Worm (Caenorhabditis elegans) whole organism, L4 larva: ENCODE measurements around the gene C39B10.5.

Experiments
- F10B5.3 ChIP-seq: sonication (generic microtip); optimal IDR thresholded peaks from 2 replicates; lab custom pipeline; 2016; ENCODE audit warnings: mild to moderate bottlenecking, missing genetic modification characterization, missing compliant biosample characterization
- F26F4.8 ChIP-seq: fragments of 200-800 bp; sonication (Bioruptor generic); conservative IDR thresholded peaks from 2 replicates; pipeline ENCODE4 v1.3.6; 2022; ENCODE audit warnings: missing genetic modification characterization, missing compliant biosample characterization
- T20F7.1 ChIP-seq: fragments of 200-800 bp; sonication (Bioruptor generic); optimal IDR thresholded peaks from 2 replicates; lab custom pipeline; 2018; ENCODE audit warnings: mild to moderate bottlenecking, missing genetic modification characterization, missing compliant biosample characterization
- Y48G9A.11 ChIP-seq: fragments of 200-800 bp; sonication (Bioruptor generic); IDR thresholded peaks from 2 replicates; pipeline ENCODE4 v1.3.6; 2022; ENCODE audit warnings: missing genetic modification reagents, missing genetic modification characterization, missing compliant biosample characterization
- aha-1 ChIP-seq: fragments of 150-350 bp; peaks from one replicate; lab custom pipeline; 2014; ENCODE audit warnings: missing biosample characterization, missing genetic modification characterization
- aly-2 ChIP-seq: sonication (generic microtip); optimal IDR thresholded peaks from 2 replicates; lab custom pipeline; 2018; ENCODE audit warnings: missing biosample characterization, missing genetic modification characterization
- ceh-28 ChIP-seq: fragments of 150-350 bp; optimal IDR thresholded peaks from 2 replicates; lab custom pipeline; 2014; ENCODE audit warnings: missing biosample characterization, missing genetic modification reagents, missing genetic modification characterization
- ceh-32 ChIP-seq: sonication (generic microtip); optimal IDR thresholded peaks from 2 replicates; lab custom pipeline; 2016; ENCODE audit warnings: mild to moderate bottlenecking, missing genetic modification characterization, missing compliant biosample characterization; ENCODE audit not compliant: poor library complexity
- ceh-62 ChIP-seq: sonication (generic microtip); optimal IDR thresholded peaks from 2 replicates; lab custom pipeline; 2017; ENCODE audit warnings: missing biosample characterization, missing genetic modification characterization
- ceh-82 ChIP-seq: sonication (generic microtip); optimal IDR thresholded peaks from 2 replicates; lab custom pipeline; 2017; ENCODE audit warnings: missing biosample characterization, missing genetic modification characterization
- cey-2 ChIP-seq: sonication (generic microtip); optimal IDR thresholded peaks from 3 replicates; lab custom pipeline; 2017; ENCODE audit warnings: missing genetic modification characterization, mild to moderate bottlenecking, missing compliant biosample characterization, antibody characterized with exemption, borderline replicate concordance; ENCODE audit not compliant: insufficient read depth
- ctbp-1 ChIP-seq: fragments of 200-800 bp; sonication (Bioruptor generic); IDR thresholded peaks from 2 replicates; pipeline ENCODE4 v1.3.6; 2022; ENCODE audit warnings: missing genetic modification reagents, missing genetic modification characterization, missing compliant biosample characterization
- daf-19 ChIP-seq: fragments of 200-800 bp; sonication (Bioruptor generic); conservative IDR thresholded peaks from 2 replicates; pipeline ENCODE4 v1.3.6; 2022; ENCODE audit warnings: missing genetic modification characterization, missing compliant biosample characterization
- daf-8 ChIP-seq: fragments of 200-800 bp; sonication (Bioruptor generic); IDR thresholded peaks from 2 replicates; pipeline ENCODE4 v1.3.6; 2022; ENCODE audit warnings: missing genetic modification characterization, missing compliant biosample characterization
- dmd-6 ChIP-seq: fragments of 200-800 bp; sonication (Bioruptor generic); IDR thresholded peaks from 2 replicates; pipeline ENCODE4 v1.3.6; 2022; ENCODE audit warnings: missing genetic modification reagents, missing genetic modification characterization, missing compliant biosample characterization
- dpl-1 ChIP-seq: fragments of 150-350 bp; optimal IDR thresholded peaks from 2 replicates; lab custom pipeline; 2014; ENCODE audit warnings: missing biosample characterization, missing genetic modification reagents, missing genetic modification characterization
- dve-1 ChIP-seq: sonication (generic microtip); optimal IDR thresholded peaks from 2 replicates; lab custom pipeline; 2017; ENCODE audit warnings: antibody characterized with exemption, mild to moderate bottlenecking, missing genetic modification characterization, missing compliant biosample characterization; ENCODE audit not compliant: insufficient read depth
- fkh-10 ChIP-seq: fragments of 150-350 bp; optimal IDR thresholded peaks from 2 replicates; lab custom pipeline; 2014; ENCODE audit warnings: missing biosample characterization, missing genetic modification reagents, missing genetic modification characterization
- lim-7 ChIP-seq: fragments of 200-800 bp; sonication (Bioruptor generic); IDR thresholded peaks from 2 replicates; pipeline ENCODE4 v1.3.6; 2022; ENCODE audit warnings: missing genetic modification characterization, missing compliant biosample characterization
- lin-1 ChIP-seq: fragments of 200-800 bp; sonication (Bioruptor generic); IDR thresholded peaks from 2 replicates; pipeline ENCODE4 v1.3.6; 2022; ENCODE audit warnings: missing genetic modification reagents, missing genetic modification characterization, missing compliant biosample characterization
- lin-13 ChIP-seq: fragments of 150-350 bp; optimal IDR thresholded peaks from 2 replicates; lab custom pipeline; 2014; ENCODE audit warnings: missing biosample characterization, missing genetic modification reagents, missing genetic modification characterization
- lin-15B ChIP-seq: fragments of 150-350 bp; sonication (generic microtip); optimal IDR thresholded peaks from 3 replicates; lab custom pipeline; 2014; ENCODE audit warnings: missing biosample characterization, missing genetic modification characterization
- lin-29 ChIP-seq: fragments of 200-800 bp; sonication (Bioruptor generic); IDR thresholded peaks from 2 replicates; pipeline ENCODE4 v1.3.6; 2022; ENCODE audit warnings: missing genetic modification reagents, missing genetic modification characterization, missing compliant biosample characterization
- lin-39 ChIP-seq: fragments of 150-350 bp; optimal IDR thresholded peaks from 2 replicates; lab custom pipeline; 2014; ENCODE audit warnings: missing biosample characterization, missing genetic modification reagents, missing genetic modification characterization
- lsy-2 ChIP-seq, 2 experiments: fragments of 150-350 bp in 1 of 2; sonication (generic microtip) in 1 of 2; optimal IDR thresholded peaks; 2 replicates each; lab custom pipeline; 2014 to 2017; ENCODE audit warnings: missing biosample characterization in 2 of 2, missing genetic modification characterization in 2 of 2
- madf-5 ChIP-seq, 2 experiments: fragments of 200-800 bp; sonication (Bioruptor generic); IDR thresholded peaks; 2 replicates each; pipeline ENCODE4 v1.3.6; 2022; ENCODE audit warnings: missing compliant biosample characterization in 2 of 2, missing genetic modification characterization in 2 of 2
- mep-1 ChIP-seq: fragments of 150-350 bp; sonication (generic microtip); optimal IDR thresholded peaks from 3 replicates; lab custom pipeline; 2014; ENCODE audit warnings: missing biosample characterization, missing genetic modification characterization
- mes-2 ChIP-seq: sonication (generic microtip); optimal IDR thresholded peaks from 2 replicates; lab custom pipeline; 2016; ENCODE audit warnings: missing genotype, mild to moderate bottlenecking, missing genetic modification characterization, missing compliant biosample characterization; ENCODE audit not compliant: poor library complexity, severe bottlenecking
- mxl-2 ChIP-seq: fragments of 200-800 bp; sonication (Bioruptor generic); conservative IDR thresholded peaks from 2 replicates; pipeline ENCODE4 v1.3.6; 2022; ENCODE audit warnings: missing genetic modification reagents, missing genetic modification characterization, missing compliant biosample characterization
- nhr-11 ChIP-seq: fragments of 150-350 bp; optimal IDR thresholded peaks from 2 replicates; lab custom pipeline; 2014; ENCODE audit warnings: missing biosample characterization, missing genetic modification characterization
- nhr-111 ChIP-seq: fragments of 200-800 bp; sonication (Bioruptor generic); optimal IDR thresholded peaks from 2 replicates; lab custom pipeline; 2018; ENCODE audit warnings: mild to moderate bottlenecking, missing genetic modification characterization, missing compliant biosample characterization
- nhr-41 ChIP-seq: fragments of 200-800 bp; sonication (Bioruptor generic); IDR thresholded peaks from 2 replicates; pipeline ENCODE4 v1.3.6; 2022; ENCODE audit warnings: missing genetic modification reagents, missing genetic modification characterization, missing compliant biosample characterization
- nhr-42 ChIP-seq: fragments of 200-800 bp; sonication (Bioruptor generic); IDR thresholded peaks from 2 replicates; pipeline ENCODE4 v1.3.6; 2022; ENCODE audit warnings: missing genetic modification characterization, missing compliant biosample characterization
- nhr-76 ChIP-seq: fragments of 150-350 bp; optimal IDR thresholded peaks from 2 replicates; lab custom pipeline; 2014; ENCODE audit warnings: missing biosample characterization, missing genetic modification characterization
- pha-4 ChIP-seq, 2 experiments: fragments of 150-350 bp in 1 of 2; fragments of 200-800 bp in 1 of 2; sonication (Bioruptor generic) in 1 of 2; IDR thresholded peaks in 1 of 2; optimal IDR thresholded peaks in 1 of 2; 2 replicates each; pipeline versions ENCODE4 v1.3.6 to Lab custom; 2014 to 2022; ENCODE audit warnings: missing genetic modification characterization in 2 of 2, missing genetic modification reagents in 2 of 2, missing biosample characterization in 1 of 2, missing compliant biosample characterization in 1 of 2
- pqm-1 ChIP-seq: sonication (generic microtip); optimal IDR thresholded peaks from 2 replicates; lab custom pipeline; 2017; ENCODE audit warnings: missing biosample characterization, missing genetic modification characterization
- saeg-2 ChIP-seq: fragments of 200-800 bp; sonication (Bioruptor generic); IDR thresholded peaks from 2 replicates; pipeline ENCODE4 v1.3.6; 2022; ENCODE audit warnings: missing genetic modification reagents, missing genetic modification characterization, missing compliant biosample characterization
- sdz-12 ChIP-seq: fragments of 200-800 bp; sonication (Bioruptor generic); optimal IDR thresholded peaks from 2 replicates; lab custom pipeline; 2018; ENCODE audit warnings: mild to moderate bottlenecking, missing genetic modification characterization, missing compliant biosample characterization
- set-16 ChIP-seq: fragments of 200-800 bp; sonication (Bioruptor generic); IDR thresholded peaks from 2 replicates; pipeline ENCODE4 v1.3.6; 2022; ENCODE audit warnings: missing genetic modification reagents, missing genetic modification characterization, missing compliant biosample characterization
- snpc-1.2 ChIP-seq: fragments of 200-800 bp; sonication (Bioruptor generic); IDR thresholded peaks from 2 replicates; pipeline ENCODE4 v1.3.6; 2022; ENCODE audit warnings: missing genetic modification reagents, missing genetic modification characterization, missing compliant biosample characterization
- spr-1 ChIP-seq: sonication (generic microtip); optimal IDR thresholded peaks from 2 replicates; lab custom pipeline; 2016; ENCODE audit warnings: mild to moderate bottlenecking, missing genetic modification characterization, missing compliant biosample characterization
- tag-97 ChIP-seq: fragments of 200-800 bp; sonication (Bioruptor generic); IDR thresholded peaks from 2 replicates; pipeline ENCODE4 v1.3.6; 2022; ENCODE audit warnings: missing genetic modification characterization, missing compliant biosample characterization
- vab-7 ChIP-seq: fragments of 200-800 bp; sonication (Bioruptor generic); IDR thresholded peaks from 2 replicates; pipeline ENCODE4 v1.3.6; 2022; ENCODE audit warnings: missing genetic modification reagents, missing genetic modification characterization, missing compliant biosample characterization
- zfp-2 ChIP-seq: sonication (generic microtip); optimal IDR thresholded peaks from 2 replicates; lab custom pipeline; 2016; ENCODE audit warnings: mild to moderate bottlenecking, missing genetic modification characterization, missing compliant biosample characterization
- zip-11 ChIP-seq: fragments of 200-800 bp; sonication (Bioruptor generic); IDR thresholded peaks from 2 replicates; pipeline ENCODE4 v1.3.6; 2022; ENCODE audit warnings: missing genetic modification characterization, missing compliant biosample characterization
- zip-2 ChIP-seq: fragments of 150-350 bp; optimal IDR thresholded peaks from 2 replicates; lab custom pipeline; 2014; ENCODE audit warnings: missing biosample characterization, missing genetic modification characterization
- ztf-11 ChIP-seq: fragments of 150-350 bp; optimal IDR thresholded peaks from 2 replicates; lab custom pipeline; 2014; ENCODE audit warnings: missing biosample characterization, missing genetic modification characterization
- ztf-7 ChIP-seq: fragments of 150-350 bp; optimal IDR thresholded peaks from 2 replicates; lab custom pipeline; 2014; ENCODE audit warnings: missing biosample characterization, missing genetic modification characterization

C39B10.5 gene

ce11 chrX:10432786-10433185, 14.4 kb upstream of the C39B10.5 start:
- TF ChIP-seq mes-2 (tag; lab: Kevin White, UChicago) (peak; percentile 8), dmd-6 (GFP tag; lab: Robert Waterston, UW) (no peak), mep-1 (tag; lab: Kevin White, UChicago) (no peak)

ce11 chrX:10433863-10434262, 13.3 kb upstream of the C39B10.5 start:
- no peak for TF ChIP-seq zip-2 (tag; lab: Kevin White, UChicago)
- no peak for TF ChIP-seq Y48G9A.11
- TF ChIP-seq T20F7.1: no peak
- TF ChIP-seq lim-7 (GFP tag; lab: Robert Waterston, UW): no peak
- no peak for TF ChIP-seq F26F4.8 (GFP tag; lab: Robert Waterston, UW)
- TF ChIP-seq ztf-11 (tag; lab: Kevin White, UChicago): no peak
- TF ChIP-seq ctbp-1 (GFP tag; lab: Robert Waterston, UW): no peak
- no peak for TF ChIP-seq F10B5.3
- no peak for TF ChIP-seq madf-5 (GFP tag; IDR thresholded peaks at IDR 0.05; lab: Robert Waterston, UW)

- TF ChIP-seq mxl-2: no peak
- TF ChIP-seq nhr-11 (tag; lab: Kevin White, UChicago): peak; percentile 89
- no peak for TF ChIP-seq lin-1 (GFP tag; lab: Robert Waterston, UW)
- TF ChIP-seq nhr-111 (GFP tag; lab: Kevin White, UChicago): no peak
- no peak for TF ChIP-seq vab-7 (GFP tag; lab: Robert Waterston, UW)
- TF ChIP-seq ceh-82 (tag; lab: Kevin White, UChicago): no peak
- no peak for TF ChIP-seq pqm-1
- TF ChIP-seq nhr-76 (tag; lab: Kevin White, UChicago): no peak
- no peak for TF ChIP-seq cey-2 (tag; lab: Kevin White, UChicago)
- TF ChIP-seq lim-7 (GFP tag; lab: Robert Waterston, UW): no peak
- no peak for TF ChIP-seq tag-97 (GFP tag; lab: Robert Waterston, UW)
- TF ChIP-seq fkh-10 (GFP tag; lab: Kevin White, UChicago): peak; percentile 98
- TF ChIP-seq dve-1 (tag; lab: Kevin White, UChicago): peak; percentile 26
- no peak; the same call in 1 of the 2 replicates for TF ChIP-seq pha-4 (GFP tag; IDR thresholded peaks at IDR 0.05; lab: Robert Waterston, UW)
- TF ChIP-seq pha-4 (tag; optimal IDR thresholded peaks at IDR 0.05; lab: Kevin White, UChicago): no peak
- TF ChIP-seq set-16 (GFP tag; lab: Robert Waterston, UW): peak; percentile 94
- TF ChIP-seq lsy-2 (tag; optimal IDR thresholded peaks at IDR 0.05; lab: Kevin White, UChicago): peak; percentile 52 to 59
- no peak for TF ChIP-seq daf-8 (GFP tag; lab: Robert Waterston, UW)
- TF ChIP-seq aha-1 (tag; lab: Kevin White, UChicago): peak; percentile 44
- peak; percentile 41 for TF ChIP-seq ceh-28
- TF ChIP-seq nhr-42 (GFP tag; lab: Robert Waterston, UW): no peak
- no peak for TF ChIP-seq ztf-11 (tag; lab: Kevin White, UChicago)
- no peak for TF ChIP-seq lin-29
- TF ChIP-seq ceh-32: no peak
- TF ChIP-seq lin-13 (GFP tag; lab: Kevin White, UChicago): no peak
- no peak for TF ChIP-seq lin-15B
- no peak for TF ChIP-seq ceh-62 (tag; lab: Kevin White, UChicago)
- TF ChIP-seq sdz-12 (GFP tag; lab: Kevin White, UChicago): no peak
- TF ChIP-seq dpl-1 (GFP tag; lab: Kevin White, UChicago): no peak
- TF ChIP-seq zip-11 (GFP tag; lab: Robert Waterston, UW): no peak
- no peak for TF ChIP-seq snpc-1.2
- TF ChIP-seq nhr-41 (GFP tag; lab: Robert Waterston, UW): no peak
- peak; percentile 5 for TF ChIP-seq zfp-2 (tag; lab: Kevin White, UChicago)
- no peak for TF ChIP-seq lin-39 (tag; lab: Kevin White, UChicago)
- no peak for TF ChIP-seq F26F4.8 (GFP tag; lab: Robert Waterston, UW)
- no peak for TF ChIP-seq aly-2
- TF ChIP-seq daf-19 (GFP tag; lab: Robert Waterston, UW): no peak
- TF ChIP-seq spr-1 (tag; lab: Kevin White, UChicago): no peak
- no peak for TF ChIP-seq saeg-2 (GFP tag; lab: Robert Waterston, UW)
- TF ChIP-seq ztf-7: no peak
Observed at ce11 chrX:10435492-10435939, 11.6 kb upstream of the C39B10.5 start.
